Fruit fly (Drosophila melanogaster): ENCODE results near the gene Use1.

DNA sequence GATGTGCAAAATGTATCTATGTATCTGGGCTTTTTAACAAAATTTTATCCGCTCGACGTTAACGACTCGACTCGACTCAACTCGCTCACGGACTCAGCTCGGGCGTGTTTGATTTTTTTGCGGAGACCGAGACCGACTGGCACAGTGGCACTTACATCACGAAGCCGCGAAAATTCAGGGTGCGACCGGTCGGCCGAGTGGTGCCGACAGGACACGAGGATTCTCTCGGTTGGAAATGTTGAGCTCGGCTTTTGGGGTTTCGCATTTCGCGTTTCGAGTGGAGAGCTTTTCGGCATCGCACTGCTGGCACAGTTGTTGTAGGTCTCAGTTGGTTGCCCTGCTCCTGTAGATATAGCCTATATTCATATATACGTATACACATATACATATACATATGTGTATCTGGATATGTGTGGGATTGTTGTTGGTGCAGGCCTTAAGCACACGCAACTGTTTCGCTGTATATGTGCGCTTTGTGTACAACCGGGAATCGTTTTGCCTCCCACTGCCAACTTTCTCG is 45.1 kb upstream of the Use1 start, which contains the start of gene Rdl:
- TF ChIP-seq CG8478 (optimal IDR thresholded peaks at IDR 0.05) (no peak), CTCF (optimal IDR thresholded peaks at IDR 0.05) (no peak)
